Worm (Caenorhabditis elegans) whole organism, L3 larva: ENCODE data around the gene W08G11.5.
A peak's percentile ranks its signal among the peaks of the same experiment; 100 is the strongest.

Experiments used
- R02D3.7 ChIP-seq: fragments of 150-350 bp; optimal IDR thresholded peaks from 2 replicates; lab custom pipeline; 2014; ENCODE audit warnings: missing biosample characterization, missing genetic modification characterization
- ZK546.5 ChIP-seq: sonication (generic microtip); optimal IDR thresholded peaks from 2 replicates; lab custom pipeline; 2017; ENCODE audit warnings: missing biosample characterization, missing genetic modification characterization
- aly-2 ChIP-seq: fragments of 150-350 bp; optimal IDR thresholded peaks from 2 replicates; lab custom pipeline; 2014; ENCODE audit warnings: missing biosample characterization, missing genetic modification characterization
- ama-1 ChIP-seq: fragments of 150-350 bp; optimal IDR thresholded peaks from 2 replicates; lab custom pipeline; 2018
- ceh-82 ChIP-seq: fragments of 150-350 bp; optimal IDR thresholded peaks from 2 replicates; lab custom pipeline; 2014; ENCODE audit warnings: missing biosample characterization, missing genetic modification characterization
- ceh-9 ChIP-seq: sonication (generic microtip); optimal IDR thresholded peaks from 2 replicates; lab custom pipeline; 2018; ENCODE audit warnings: missing biosample characterization, missing genetic modification characterization
- daf-12 ChIP-seq: fragments of 150-350 bp; optimal IDR thresholded peaks from 2 replicates; lab custom pipeline; 2014; ENCODE audit warnings: missing biosample characterization, missing genetic modification reagents, missing genetic modification characterization
- egl-5 ChIP-seq: fragments of 150-350 bp; optimal IDR thresholded peaks from 2 replicates; lab custom pipeline; 2017; ENCODE audit warnings: missing biosample characterization, missing genetic modification reagents, missing genetic modification characterization, inconsistent platforms
- elt-2 ChIP-seq: sonication (generic microtip); optimal IDR thresholded peaks from 2 replicates; lab custom pipeline; 2016; ENCODE audit warnings: missing genetic modification reagents, mild to moderate bottlenecking, missing genetic modification characterization, missing compliant biosample characterization
- elt-3 ChIP-seq, 3 experiments: fragments of 150-350 bp in 1 of 3; sonication (generic microtip) in 2 of 3; optimal IDR thresholded peaks; 2 replicates in 2 of 3; 4 replicates in 1 of 3; lab custom pipeline; 2014 to 2017; ENCODE audit warnings: missing biosample characterization in 3 of 3, missing genetic modification characterization in 3 of 3
- eor-1 ChIP-seq, 2 experiments: fragments of 150-350 bp; optimal IDR thresholded peaks; 2 replicates each; lab custom pipeline; 2014 to 2018; ENCODE audit warnings: missing biosample characterization in 2 of 2, missing genetic modification characterization in 2 of 2
- fkh-10 ChIP-seq: sonication (generic microtip); optimal IDR thresholded peaks from 2 replicates; lab custom pipeline; 2017; ENCODE audit warnings: missing biosample characterization, missing genetic modification reagents, missing genetic modification characterization
- fos-1 ChIP-seq: fragments of 150-350 bp; optimal IDR thresholded peaks from 2 replicates; lab custom pipeline; 2014; ENCODE audit warnings: missing biosample characterization, missing genetic modification characterization
- hmg-11 ChIP-seq: sonication (generic microtip); optimal IDR thresholded peaks from 2 replicates; lab custom pipeline; 2016; ENCODE audit warnings: missing genetic modification characterization, missing compliant biosample characterization
- jun-1 ChIP-seq: fragments of 150-350 bp; optimal IDR thresholded peaks from 2 replicates; lab custom pipeline; 2014; ENCODE audit warnings: missing biosample characterization, missing genetic modification reagents, missing genetic modification characterization
- lin-15B ChIP-seq: fragments of 150-350 bp; optimal IDR thresholded peaks from 2 replicates; lab custom pipeline; 2014; ENCODE audit warnings: missing biosample characterization, missing genetic modification characterization
- lin-39 ChIP-seq: fragments of 150-350 bp; optimal IDR thresholded peaks from 2 replicates; lab custom pipeline; 2018; ENCODE audit warnings: missing biosample characterization, missing genetic modification reagents, missing genetic modification characterization
- lsy-12 ChIP-seq: sonication (generic microtip); optimal IDR thresholded peaks from 2 replicates; lab custom pipeline; 2016; ENCODE audit warnings: mild to moderate bottlenecking, missing genetic modification characterization, missing compliant biosample characterization
- mdl-1 ChIP-seq: fragments of 150-350 bp; optimal IDR thresholded peaks from 2 replicates; lab custom pipeline; 2014; ENCODE audit warnings: missing biosample characterization, missing genetic modification characterization
- mml-1 ChIP-seq: fragments of 150-350 bp; sonication (generic microtip); optimal IDR thresholded peaks from 3 replicates; lab custom pipeline; 2014; ENCODE audit warnings: missing biosample characterization, missing genetic modification characterization
- nfya-1 ChIP-seq: sonication (generic microtip); optimal IDR thresholded peaks from 2 replicates; lab custom pipeline; 2017; ENCODE audit warnings: missing genetic modification characterization, mild to moderate bottlenecking, missing compliant biosample characterization, antibody characterized with exemption, moderate library complexity; ENCODE audit not compliant: insufficient read depth
- nhr-11 ChIP-seq: fragments of 150-350 bp; optimal IDR thresholded peaks from 2 replicates; lab custom pipeline; 2014; ENCODE audit warnings: missing biosample characterization, missing genetic modification characterization
- nhr-12 ChIP-seq: fragments of 150-350 bp; optimal IDR thresholded peaks from 2 replicates; lab custom pipeline; 2014; ENCODE audit warnings: missing biosample characterization, missing genetic modification characterization
- nhr-23 ChIP-seq: fragments of 150-350 bp; optimal IDR thresholded peaks from 2 replicates; lab custom pipeline; 2014; ENCODE audit warnings: missing biosample characterization, missing genetic modification reagents, missing genetic modification characterization
- nhr-237 ChIP-seq: fragments of 150-350 bp; optimal IDR thresholded peaks from 2 replicates; lab custom pipeline; 2014; ENCODE audit warnings: missing biosample characterization, missing genetic modification characterization
- nhr-25 ChIP-seq: sonication (generic microtip); optimal IDR thresholded peaks from 2 replicates; lab custom pipeline; 2017; ENCODE audit warnings: missing biosample characterization, missing genetic modification characterization
- nhr-28 ChIP-seq: fragments of 150-350 bp; optimal IDR thresholded peaks from 2 replicates; lab custom pipeline; 2014; ENCODE audit warnings: missing biosample characterization, missing genetic modification characterization
- pha-4 ChIP-seq: fragments of 150-350 bp; optimal IDR thresholded peaks from 2 replicates; lab custom pipeline; 2014; ENCODE audit warnings: missing biosample characterization, missing genetic modification reagents, missing genetic modification characterization
- pqm-1 ChIP-seq: fragments of 150-350 bp; optimal IDR thresholded peaks from 2 replicates; lab custom pipeline; 2017; ENCODE audit warnings: missing biosample characterization, missing genetic modification characterization, inconsistent platforms
- sea-2 ChIP-seq: fragments of 150-350 bp; sonication (generic microtip); optimal IDR thresholded peaks from 4 replicates; lab custom pipeline; 2014; ENCODE audit warnings: missing biosample characterization, missing genetic modification reagents, missing genetic modification characterization
- skn-1 ChIP-seq: fragments of 150-350 bp; optimal IDR thresholded peaks from 2 replicates; lab custom pipeline; 2014; ENCODE audit warnings: missing biosample characterization, missing genetic modification characterization
- snpc-4 ChIP-seq: fragments of 150-350 bp; optimal IDR thresholded peaks from 2 replicates; lab custom pipeline; 2014; ENCODE audit warnings: missing biosample characterization, missing genetic modification characterization
- tbx-2 ChIP-seq: sonication (generic microtip); optimal IDR thresholded peaks from 2 replicates; lab custom pipeline; 2016; ENCODE audit warnings: mild to moderate bottlenecking, missing genetic modification characterization, missing compliant biosample characterization
- unc-39 ChIP-seq: sonication (generic microtip); optimal IDR thresholded peaks from 4 replicates; lab custom pipeline; 2017; ENCODE audit warnings: missing biosample characterization, missing genetic modification characterization
- zag-1 ChIP-seq: fragments of 150-350 bp; optimal IDR thresholded peaks from 2 replicates; lab custom pipeline; 2014; ENCODE audit warnings: missing biosample characterization, missing genetic modification characterization
- ztf-4 ChIP-seq: fragments of 150-350 bp; optimal IDR thresholded peaks from 2 replicates; lab custom pipeline; 2014; ENCODE audit warnings: missing biosample characterization, missing genetic modification characterization

The W08G11.5 gene

ce11 chrV:16352282-16352681, 6.0 kb upstream of the W08G11.5 start (continued):
- no peak for TF ChIP-seq ztf-4 (tag; lab: Kevin White, UChicago)
- TF ChIP-seq nhr-23 (tag; lab: Kevin White, UChicago) = no peak
- no peak for TF ChIP-seq mdl-1 (tag; lab: Kevin White, UChicago)
- no peak for TF ChIP-seq nhr-12 (tag; lab: Kevin White, UChicago)
- no peak for TF ChIP-seq R02D3.7
- no peak for TF ChIP-seq unc-39 (tag; lab: Kevin White, UChicago)
- peak; percentile 13 for TF ChIP-seq hmg-11 (tag; lab: Kevin White, UChicago)
- TF ChIP-seq, all 47 proteins: peak for 9

- TF ChIP-seq nhr-25 (tag; lab: Kevin White, UChicago) (no peak), elt-3 (tag; optimal IDR thresholded peaks at IDR 0.05; lab: Kevin White, UChicago) (no peak), daf-12 (no peak), ZK546.5 (no peak), snpc-4 (tag; lab: Kevin White, UChicago) (peak; percentile 80)
Observed at ce11 chrV:16351757-16352156, 5.5 kb upstream of the W08G11.5 start.

ce11 chrV:16350775-16351378, 4.6 kb upstream of the W08G11.5 start:
- TF ChIP-seq hmg-11 (tag; lab: Kevin White, UChicago) (peak; percentile 64), R02D3.7 (no peak), lsy-12 (tag; lab: Kevin White, UChicago) (no peak), snpc-4 (tag; lab: Kevin White, UChicago) (peak; percentile 65), pha-4 (peak; percentile 70), pqm-1 (tag; lab: Kevin White, UChicago) (peak; percentile 38), nfya-1 (tag; lab: Kevin White, UChicago) (peak; percentile 87), lin-39 (tag; lab: Kevin White, UChicago) (peak; percentile 55), mml-1 (tag; lab: Kevin White, UChicago) (no peak), nhr-23 (tag; lab: Kevin White, UChicago) (no peak), ama-1 (no peak), lin-15B (tag; lab: Kevin White, UChicago) (peak; percentile 45), fkh-10 (peak; percentile 36), elt-2 (tag; lab: Kevin White, UChicago) (peak; percentile 53), egl-5 (peak; percentile 2), aly-2 (tag; lab: Kevin White, UChicago) (no peak), ztf-4 (tag; lab: Kevin White, UChicago) (no peak), nhr-28 (tag; lab: Kevin White, UChicago) (no peak), sea-2 (GFP tag; lab: Kevin White, UChicago) (no peak), nhr-25 (tag; lab: Kevin White, UChicago) (no peak), nhr-11 (tag; lab: Kevin White, UChicago) (peak; percentile 23), zag-1 (tag; lab: Kevin White, UChicago) (no peak)
- TF ChIP-seq, all 47 proteins: peak for 11

- TF ChIP-seq ceh-82 (tag; lab: Kevin White, UChicago) (no peak), eor-1 (tag; optimal IDR thresholded peaks at IDR 0.05; lab: Kevin White, UChicago) (no peak), nhr-237 (no peak), ztf-4 (tag; lab: Kevin White, UChicago) (no peak), nhr-12 (tag; lab: Kevin White, UChicago) (no peak), snpc-4 (tag; lab: Kevin White, UChicago) (no peak), nhr-11 (tag; lab: Kevin White, UChicago) (no peak), jun-1 (tag; lab: Kevin White, UChicago) (no peak), tbx-2 (tag; lab: Kevin White, UChicago) (no peak), ceh-9 (no peak), skn-1 (tag; lab: Kevin White, UChicago) (no peak), nhr-23 (tag; lab: Kevin White, UChicago) (no peak), mdl-1 (tag; lab: Kevin White, UChicago) (no peak)
Observed at ce11 chrV:16350061-16350460, 3.8 kb upstream of the W08G11.5 start.

ce11 chrV:16342258-16342618, 4.1 kb downstream of the W08G11.5 start, which contains the start of gene nhr-193:
Gene nhr-193 (plus strand): TSS chrV:16342308.
- TF ChIP-seq elt-2 (tag; lab: Kevin White, UChicago) (peak; percentile 74), nfya-1 (tag; lab: Kevin White, UChicago) (no peak), aly-2 (tag; lab: Kevin White, UChicago) (no peak), pha-4 (no peak), ZK546.5 (no peak), mml-1 (tag; lab: Kevin White, UChicago) (no peak), pqm-1 (tag; lab: Kevin White, UChicago) (peak; percentile 88), fos-1 (no peak), lsy-12 (tag; lab: Kevin White, UChicago) (no peak), tbx-2 (tag; lab: Kevin White, UChicago) (no peak), jun-1 (tag; lab: Kevin White, UChicago) (peak; percentile 6)
